Fruit fly (Drosophila melanogaster) whole organism, embryonic: ENCODE measurements around the gene AMPdeam.

Source experiments
- Awh ChIP-seq: fragments of 200-800 bp; sonication (Bioruptor generic); IDR thresholded peaks from 2 replicates; pipeline ENCODE4, ENCODE4 v1.3.6; 2022; ENCODE audit warnings: missing biosample characterization, missing genetic modification characterization
- B-H2 ChIP-seq: fragments of 200-800 bp; sonication (Bioruptor generic); optimal IDR thresholded peaks from 2 replicates; lab custom pipeline; 2018; ENCODE audit warnings: missing biosample characterization, mild to moderate bottlenecking, missing genetic modification characterization
- Bgb ChIP-seq: fragments of 200-800 bp; sonication (Bioruptor generic); IDR thresholded peaks from 2 replicates; pipeline ENCODE4 v1.3.6; 2022; ENCODE audit warnings: missing biosample characterization, missing genetic modification characterization; ENCODE audit not compliant: partially characterized antibody
- Bteb2 ChIP-seq: fragments of 200-800 bp; sonication (Bioruptor generic); optimal IDR thresholded peaks from 2 replicates; lab custom pipeline; 2016; ENCODE audit warnings: missing biosample characterization, missing genetic modification characterization
- CG1024 ChIP-seq: fragments of 200-800 bp; sonication (Bioruptor generic); IDR thresholded peaks from 2 replicates; pipeline ENCODE4 v1.3.6; 2022; ENCODE audit warnings: missing biosample characterization, missing genetic modification characterization
- CG10431 ChIP-seq: fragments of 200-800 bp; sonication (Bioruptor generic); optimal IDR thresholded peaks from 3 replicates; lab custom pipeline; 2018; ENCODE audit warnings: missing biosample characterization, mild to moderate bottlenecking, missing genetic modification characterization
- CG10979 ChIP-seq: fragments of 200-800 bp; sonication (Bioruptor generic); optimal IDR thresholded peaks from 2 replicates; lab custom pipeline; 2018; ENCODE audit warnings: missing biosample characterization, mild to moderate bottlenecking, missing genetic modification characterization, moderate library complexity
- CG11456 ChIP-seq: fragments of 200-800 bp; sonication (Bioruptor generic); IDR thresholded peaks from 3 replicates; pipeline ENCODE4 v1.3.6; 2022; ENCODE audit warnings: missing biosample characterization, missing genetic modification characterization
- CG12391 ChIP-seq: fragments of 200-800 bp; sonication (Bioruptor generic); optimal IDR thresholded peaks from 3 replicates; lab custom pipeline; 2018; ENCODE audit warnings: missing biosample characterization, mild to moderate bottlenecking, missing genetic modification characterization, moderate library complexity
- CG12659 ChIP-seq: fragments of 200-800 bp; sonication (Bioruptor generic); optimal IDR thresholded peaks from 3 replicates; lab custom pipeline; 2017; ENCODE audit warnings: mild to moderate bottlenecking, missing biosample characterization, missing genetic modification reagents, missing genetic modification characterization
- CG13296 ChIP-seq: fragments of 200-800 bp; sonication (Bioruptor generic); optimal IDR thresholded peaks from 3 replicates; lab custom pipeline; 2018; ENCODE audit warnings: missing biosample characterization, mild to moderate bottlenecking, missing genetic modification characterization
- CG13775 ChIP-seq: fragments of 200-800 bp; sonication (Bioruptor generic); optimal IDR thresholded peaks from 3 replicates; lab custom pipeline; 2017; ENCODE audit warnings: missing biosample characterization, mild to moderate bottlenecking, missing genetic modification characterization
- CG14710 ChIP-seq: fragments of 200-800 bp; sonication (Bioruptor generic); optimal IDR thresholded peaks from 3 replicates; lab custom pipeline; 2019; ENCODE audit warnings: missing biosample characterization, mild to moderate bottlenecking, missing genetic modification characterization, moderate library complexity
- CG15011 ChIP-seq: fragments of 200-800 bp; sonication (Bioruptor generic); optimal IDR thresholded peaks from 3 replicates; lab custom pipeline; 2018; ENCODE audit warnings: missing biosample characterization, mild to moderate bottlenecking, missing genetic modification characterization
- CG1529 ChIP-seq: fragments of 200-800 bp; sonication (Bioruptor generic); optimal IDR thresholded peaks from 3 replicates; lab custom pipeline; 2018; ENCODE audit warnings: missing biosample characterization, missing genetic modification characterization
- CG17361 ChIP-seq: fragments of 200-800 bp; sonication (Bioruptor generic); IDR thresholded peaks from 3 replicates; pipeline ENCODE4 v1.3.6; 2022; ENCODE audit warnings: missing biosample characterization, missing genetic modification characterization
- CG18599 ChIP-seq: fragments of 200-800 bp; sonication (Bioruptor generic); optimal IDR thresholded peaks from 3 replicates; lab custom pipeline; 2017; ENCODE audit warnings: missing biosample characterization, missing genetic modification characterization, mild to moderate bottlenecking, moderate library complexity, missing genetic modification reagents
- CG2116 ChIP-seq: fragments of 200-800 bp; sonication (Bioruptor generic); optimal IDR thresholded peaks from 3 replicates; lab custom pipeline; 2018; ENCODE audit warnings: missing biosample characterization, mild to moderate bottlenecking, missing genetic modification characterization
- CG32532 ChIP-seq: fragments of 200-800 bp; sonication (Bioruptor generic); IDR thresholded peaks from 2 replicates; pipeline ENCODE4 v1.3.6; 2022; ENCODE audit warnings: missing biosample characterization, missing genetic modification characterization
- CG33557 ChIP-seq: fragments of 200-800 bp; sonication (Bioruptor generic); optimal IDR thresholded peaks from 2 replicates; lab custom pipeline; 2019; ENCODE audit warnings: missing biosample characterization, mild to moderate bottlenecking, missing genetic modification characterization, moderate library complexity
- CG34422 ChIP-seq: fragments of 200-800 bp; sonication (Bioruptor generic); IDR thresholded peaks from 3 replicates; pipeline ENCODE4 v1.3.6; 2022; ENCODE audit warnings: missing biosample characterization, missing genetic modification characterization
- CG4617 ChIP-seq: fragments of 200-800 bp; sonication (Bioruptor generic); optimal IDR thresholded peaks from 3 replicates; lab custom pipeline; 2016; ENCODE audit warnings: missing biosample characterization, missing genetic modification characterization, borderline replicate concordance
- CG5953 ChIP-seq: fragments of 200-800 bp; sonication (Bioruptor generic); IDR thresholded peaks from 2 replicates; pipeline ENCODE4 v1.3.6; 2022; ENCODE audit warnings: missing biosample characterization, missing genetic modification characterization
- CG6254 ChIP-seq: fragments of 200-800 bp; sonication (Bioruptor generic); optimal IDR thresholded peaks from 3 replicates; lab custom pipeline; 2017; ENCODE audit warnings: mild to moderate bottlenecking, missing biosample characterization, missing genetic modification reagents, missing genetic modification characterization
- CG6272 ChIP-seq: fragments of 200-800 bp; sonication (Bioruptor generic); IDR thresholded peaks from 2 replicates; pipeline ENCODE4 v1.3.6; 2022; ENCODE audit warnings: missing biosample characterization, missing genetic modification characterization
- CG9437 ChIP-seq: fragments of 200-800 bp; sonication (Bioruptor generic); optimal IDR thresholded peaks from 2 replicates; lab custom pipeline; 2018; ENCODE audit warnings: missing biosample characterization, mild to moderate bottlenecking, missing genetic modification characterization
- CoRest ChIP-seq: fragments of 200-800 bp; sonication (Bioruptor generic); optimal IDR thresholded peaks from 3 replicates; lab custom pipeline; 2018; ENCODE audit warnings: missing biosample characterization, mild to moderate bottlenecking, missing genetic modification characterization, moderate library complexity
- D19B ChIP-seq: fragments of 200-800 bp; sonication (Bioruptor generic); optimal IDR thresholded peaks from 2 replicates; lab custom pipeline; 2017; ENCODE audit warnings: missing biosample characterization, mild to moderate bottlenecking, missing genetic modification characterization
- Dbx ChIP-seq: fragments of 200-800 bp; sonication (Bioruptor generic); IDR thresholded peaks from 3 replicates; pipeline ENCODE4 v1.3.6; 2022; ENCODE audit warnings: missing biosample characterization, missing genetic modification characterization
- Doc2 ChIP-seq: fragments of 200-800 bp; sonication (Bioruptor generic); IDR thresholded peaks from 2 replicates; pipeline ENCODE4 v1.3.6; 2022; ENCODE audit warnings: missing biosample characterization, missing genetic modification characterization
- Dref ChIP-seq: fragments of 200-800 bp; sonication (Bioruptor generic); IDR thresholded peaks from 2 replicates; pipeline ENCODE4 v1.3.6; 2022; ENCODE audit warnings: missing biosample characterization, missing genetic modification characterization
- Ets97D ChIP-seq: fragments of 200-800 bp; sonication (Bioruptor generic); optimal IDR thresholded peaks from 3 replicates; lab custom pipeline; 2016; ENCODE audit warnings: missing biosample characterization, missing genetic modification characterization
- Fer3 ChIP-seq: fragments of 200-800 bp; sonication (Bioruptor generic); optimal IDR thresholded peaks from 2 replicates; lab custom pipeline; 2018; ENCODE audit warnings: missing biosample characterization, mild to moderate bottlenecking, missing genetic modification characterization, moderate library complexity
- Gug ChIP-seq: fragments of 200-800 bp; sonication (Bioruptor generic); IDR thresholded peaks from 4 replicates; pipeline ENCODE4 v1.3.6; 2022; ENCODE audit warnings: missing biosample characterization, missing genetic modification characterization
- H15 ChIP-seq: fragments of 200-800 bp; sonication (Bioruptor generic); IDR thresholded peaks from 3 replicates; pipeline ENCODE4 v1.3.6; 2022; ENCODE audit warnings: missing biosample characterization, missing genetic modification characterization
- Mrtf ChIP-seq: fragments of 200-800 bp; sonication (Bioruptor generic); IDR thresholded peaks from 3 replicates; pipeline ENCODE4 v1.3.6; 2022; ENCODE audit warnings: missing biosample characterization, missing genetic modification characterization
- Spps ChIP-seq: fragments of 200-800 bp; sonication (Bioruptor generic); optimal IDR thresholded peaks from 2 replicates; lab custom pipeline; 2018; ENCODE audit warnings: missing biosample characterization, mild to moderate bottlenecking, missing genetic modification characterization
- Usf ChIP-seq: fragments of 200-800 bp; sonication (Bioruptor generic); optimal IDR thresholded peaks from 2 replicates; lab custom pipeline; 2017; ENCODE audit warnings: missing genotype, missing biosample characterization, missing genetic modification characterization
- ab ChIP-seq: fragments of 200-800 bp; sonication (Bioruptor generic); optimal IDR thresholded peaks from 2 replicates; lab custom pipeline; 2016; ENCODE audit warnings: missing biosample characterization, missing genetic modification characterization
- al ChIP-seq: fragments of 200-800 bp; sonication (Bioruptor generic); IDR thresholded peaks from 2 replicates; pipeline ENCODE4 v1.3.6; 2022; ENCODE audit warnings: missing biosample characterization, missing genetic modification characterization
- ash1 ChIP-seq: fragments of 200-800 bp; sonication (Bioruptor generic); optimal IDR thresholded peaks from 2 replicates; lab custom pipeline; 2018; ENCODE audit warnings: missing biosample characterization, mild to moderate bottlenecking, missing genetic modification characterization
- bab2 ChIP-seq: fragments of 200-800 bp; sonication (Bioruptor generic); optimal IDR thresholded peaks from 2 replicates; lab custom pipeline; 2016; ENCODE audit warnings: missing biosample characterization, missing genetic modification characterization
- bcd ChIP-seq: fragments of 200-800 bp; sonication (Bioruptor generic); optimal IDR thresholded peaks from 2 replicates; lab custom pipeline; 2017; ENCODE audit warnings: missing biosample characterization, mild to moderate bottlenecking, missing genetic modification characterization
- dati ChIP-seq: fragments of 200-800 bp; sonication (Bioruptor generic); IDR thresholded peaks from 2 replicates; pipeline ENCODE4 v1.3.6; 2022; ENCODE audit warnings: missing biosample characterization, missing genetic modification characterization
- dmrt11E ChIP-seq: fragments of 200-800 bp; sonication (Bioruptor generic); optimal IDR thresholded peaks from 3 replicates; lab custom pipeline; 2018; ENCODE audit warnings: missing biosample characterization, mild to moderate bottlenecking, missing genetic modification characterization, moderate library complexity
- gro ChIP-seq: fragments of 200-800 bp; sonication (Bioruptor generic); optimal IDR thresholded peaks from 2 replicates; lab custom pipeline; 2016; ENCODE audit warnings: missing biosample characterization, missing genetic modification characterization
- her ChIP-seq: fragments of 200-800 bp; sonication (Bioruptor generic); optimal IDR thresholded peaks from 2 replicates; lab custom pipeline; 2016; ENCODE audit warnings: missing biosample characterization, missing genetic modification characterization
- lbe ChIP-seq: fragments of 200-800 bp; sonication (Bioruptor generic); optimal IDR thresholded peaks from 2 replicates; lab custom pipeline; 2016; ENCODE audit warnings: missing biosample characterization, mild to moderate bottlenecking, missing genetic modification characterization
- mld ChIP-seq: fragments of 200-800 bp; sonication (Bioruptor generic); IDR thresholded peaks from 3 replicates; pipeline ENCODE4 v1.3.6; 2022; ENCODE audit warnings: missing biosample characterization, missing genetic modification characterization; ENCODE audit not compliant: partially characterized antibody
- otp ChIP-seq: fragments of 200-800 bp; sonication (Bioruptor generic); IDR thresholded peaks from 3 replicates; pipeline ENCODE4, ENCODE4 v1.3.6; 2022; ENCODE audit warnings: missing biosample characterization, missing genetic modification characterization
- toy ChIP-seq: fragments of 200-800 bp; sonication (Bioruptor generic); IDR thresholded peaks from 2 replicates; pipeline ENCODE4 v1.3.6; 2022; ENCODE audit warnings: missing biosample characterization, missing genetic modification characterization

AMPdeam gene

dm6 chrX:13838892-13839291 lies 6.8 kb downstream of the AMPdeam start (continued):
- TF ChIP-seq CG2116 (GFP tag; lab: Kevin White, UChicago), result peak; percentile 28
- TF ChIP-seq Bteb2, result peak; percentile 40
- peak; percentile 62 for TF ChIP-seq CG1024 (GFP tag; lab: Robert Waterston, UW)
- TF ChIP-seq al (GFP tag; lab: Robert Waterston, UW), result peak; percentile 59
- TF ChIP-seq dmrt11E, result peak; percentile 41

dm6 chrX:13838255-13838654 lies 7.4 kb downstream of the AMPdeam start:
- TF ChIP-seq Dref, result no peak
- TF ChIP-seq CG13296 (GFP tag; lab: Kevin White, UChicago), result no peak
- TF ChIP-seq her, result no peak
- no peak for TF ChIP-seq D19B (GFP tag; lab: Kevin White, UChicago)
- 0 out of 3 replicates have a peak, but pooled peaks have one; percentile 17 for TF ChIP-seq Dbx
- TF ChIP-seq bcd (GFP tag; lab: Kevin White, UChicago), result no peak
- no peak for TF ChIP-seq Fer3
- peak; percentile 23 for TF ChIP-seq CG18599
- no peak for TF ChIP-seq Gug
- no peak for TF ChIP-seq CG14710 (tag; lab: Kevin White, UChicago)
- no peak for TF ChIP-seq B-H2 (GFP tag; lab: Kevin White, UChicago)
- TF ChIP-seq CG32532 (GFP tag; lab: Robert Waterston, UW), result peak; percentile 30; the same call in 1 of the 2 replicates
- TF ChIP-seq CG4617 (GFP tag; lab: Kevin White, UChicago), result no peak
- no peak for TF ChIP-seq ash1 (GFP tag; lab: Kevin White, UChicago)
- no peak for TF ChIP-seq Mrtf (GFP tag; lab: Robert Waterston, UW)
- TF ChIP-seq CG10431 (GFP tag; lab: Kevin White, UChicago), result no peak
- no peak for TF ChIP-seq lbe (GFP tag; lab: Kevin White, UChicago)
- TF ChIP-seq CG9437 (GFP tag; lab: Kevin White, UChicago), result no peak
- no peak for TF ChIP-seq CG5953 (GFP tag; lab: Robert Waterston, UW)
- no peak for TF ChIP-seq Spps
- TF ChIP-seq CoRest (tag; lab: Kevin White, UChicago), result no peak
- no peak for TF ChIP-seq Usf (GFP tag; lab: Kevin White, UChicago)
- TF ChIP-seq bab2 (GFP tag; lab: Kevin White, UChicago), result no peak
- TF ChIP-seq gro (GFP tag; lab: Kevin White, UChicago), result no peak
- no peak for TF ChIP-seq CG34422 (GFP tag; lab: Robert Waterston, UW)
- no peak for TF ChIP-seq Ets97D (GFP tag; lab: Kevin White, UChicago)
- TF ChIP-seq CG10979 (tag; lab: Kevin White, UChicago), result no peak
- no peak for TF ChIP-seq CG6254
- TF ChIP-seq mld (GFP tag; lab: Robert Waterston, UW), result no peak
- TF ChIP-seq CG1529, result no peak
- TF ChIP-seq Awh (GFP tag; lab: Robert Waterston, UW), result no peak
- no peak for TF ChIP-seq H15 (GFP tag; lab: Robert Waterston, UW)
- TF ChIP-seq otp, result no peak
- no peak for TF ChIP-seq Doc2
- peak; percentile 12 for TF ChIP-seq CG12391 (tag; lab: Kevin White, UChicago)
- TF ChIP-seq toy (GFP tag; lab: Robert Waterston, UW), result no peak
- no peak for TF ChIP-seq CG33557 (GFP tag; lab: Kevin White, UChicago)
- no peak for TF ChIP-seq CG13775 (GFP tag; lab: Kevin White, UChicago)
- no peak for TF ChIP-seq dati (GFP tag; lab: Robert Waterston, UW)
- no peak for TF ChIP-seq CG15011 (GFP tag; lab: Kevin White, UChicago)
- TF ChIP-seq Bgb (GFP tag; lab: Robert Waterston, UW), result no peak
- TF ChIP-seq CG11456 (GFP tag; lab: Robert Waterston, UW), result no peak
- TF ChIP-seq CG17361 (GFP tag; lab: Robert Waterston, UW), result no peak
- no peak for TF ChIP-seq CG12659 (GFP tag; lab: Kevin White, UChicago)
- TF ChIP-seq CG6272 (GFP tag; lab: Robert Waterston, UW), result no peak
- TF ChIP-seq ab, result no peak
